Worm (Caenorhabditis elegans) whole organism, L3 larva: ENCODE results near the gene C25A8.5.
A peak's percentile ranks its signal among the peaks of the same experiment; 100 is the strongest.

Experiments
- R02D3.7 ChIP-seq: fragments of 150-350 bp; optimal IDR thresholded peaks from 2 replicates; lab custom pipeline; 2014; ENCODE audit warnings: missing biosample characterization, missing genetic modification characterization
- ZK546.5 ChIP-seq: sonication (generic microtip); optimal IDR thresholded peaks from 2 replicates; lab custom pipeline; 2017; ENCODE audit warnings: missing biosample characterization, missing genetic modification characterization
- aly-2 ChIP-seq: fragments of 150-350 bp; optimal IDR thresholded peaks from 2 replicates; lab custom pipeline; 2014; ENCODE audit warnings: missing biosample characterization, missing genetic modification characterization
- ama-1 ChIP-seq: fragments of 150-350 bp; optimal IDR thresholded peaks from 2 replicates; lab custom pipeline; 2018
- ceh-16 ChIP-seq: sonication (generic microtip); optimal IDR thresholded peaks from 2 replicates; lab custom pipeline; 2017; ENCODE audit warnings: missing biosample characterization, missing genetic modification characterization
- ceh-28 ChIP-seq: fragments of 150-350 bp; optimal IDR thresholded peaks from 2 replicates; lab custom pipeline; 2014; ENCODE audit warnings: missing biosample characterization, missing genetic modification reagents, missing genetic modification characterization
- ceh-82 ChIP-seq: fragments of 150-350 bp; optimal IDR thresholded peaks from 2 replicates; lab custom pipeline; 2014; ENCODE audit warnings: missing biosample characterization, missing genetic modification characterization
- ceh-9 ChIP-seq: sonication (generic microtip); optimal IDR thresholded peaks from 2 replicates; lab custom pipeline; 2018; ENCODE audit warnings: missing biosample characterization, missing genetic modification characterization
- daf-12 ChIP-seq: fragments of 150-350 bp; optimal IDR thresholded peaks from 2 replicates; lab custom pipeline; 2014; ENCODE audit warnings: missing biosample characterization, missing genetic modification reagents, missing genetic modification characterization
- egl-27 ChIP-seq: sonication (generic microtip); optimal IDR thresholded peaks from 4 replicates; lab custom pipeline; 2017; ENCODE audit warnings: missing biosample characterization, missing genetic modification reagents, missing genetic modification characterization
- egl-5 ChIP-seq: fragments of 150-350 bp; optimal IDR thresholded peaks from 2 replicates; lab custom pipeline; 2017; ENCODE audit warnings: missing biosample characterization, missing genetic modification reagents, missing genetic modification characterization, inconsistent platforms
- elt-1 ChIP-seq: fragments of 150-350 bp; optimal IDR thresholded peaks from 2 replicates; lab custom pipeline; 2014; ENCODE audit warnings: missing biosample characterization, missing genetic modification characterization
- elt-2 ChIP-seq: sonication (generic microtip); optimal IDR thresholded peaks from 2 replicates; lab custom pipeline; 2016; ENCODE audit warnings: missing genetic modification reagents, mild to moderate bottlenecking, missing genetic modification characterization, missing compliant biosample characterization
- elt-3 ChIP-seq, 3 experiments: fragments of 150-350 bp in 1 of 3; sonication (generic microtip) in 2 of 3; optimal IDR thresholded peaks; 2 replicates in 2 of 3; 4 replicates in 1 of 3; lab custom pipeline; 2014 to 2017; ENCODE audit warnings: missing biosample characterization in 3 of 3, missing genetic modification characterization in 3 of 3
- eor-1 ChIP-seq, 2 experiments: fragments of 150-350 bp; optimal IDR thresholded peaks; 2 replicates each; lab custom pipeline; 2014 to 2018; ENCODE audit warnings: missing biosample characterization in 2 of 2, missing genetic modification characterization in 2 of 2
- fkh-10 ChIP-seq: sonication (generic microtip); optimal IDR thresholded peaks from 2 replicates; lab custom pipeline; 2017; ENCODE audit warnings: missing biosample characterization, missing genetic modification reagents, missing genetic modification characterization
- fkh-2 ChIP-seq: fragments of 150-350 bp; optimal IDR thresholded peaks from 2 replicates; lab custom pipeline; 2014; ENCODE audit warnings: missing biosample characterization, missing genetic modification reagents, missing genetic modification characterization
- fos-1 ChIP-seq: fragments of 150-350 bp; optimal IDR thresholded peaks from 2 replicates; lab custom pipeline; 2014; ENCODE audit warnings: missing biosample characterization, missing genetic modification characterization
- hmg-11 ChIP-seq: sonication (generic microtip); optimal IDR thresholded peaks from 2 replicates; lab custom pipeline; 2016; ENCODE audit warnings: missing genetic modification characterization, missing compliant biosample characterization
- jun-1 ChIP-seq: fragments of 150-350 bp; optimal IDR thresholded peaks from 2 replicates; lab custom pipeline; 2014; ENCODE audit warnings: missing biosample characterization, missing genetic modification reagents, missing genetic modification characterization
- lin-15B ChIP-seq: fragments of 150-350 bp; optimal IDR thresholded peaks from 2 replicates; lab custom pipeline; 2014; ENCODE audit warnings: missing biosample characterization, missing genetic modification characterization
- lin-39 ChIP-seq: fragments of 150-350 bp; optimal IDR thresholded peaks from 2 replicates; lab custom pipeline; 2018; ENCODE audit warnings: missing biosample characterization, missing genetic modification reagents, missing genetic modification characterization
- lsy-12 ChIP-seq: sonication (generic microtip); optimal IDR thresholded peaks from 2 replicates; lab custom pipeline; 2016; ENCODE audit warnings: mild to moderate bottlenecking, missing genetic modification characterization, missing compliant biosample characterization
- mdl-1 ChIP-seq: fragments of 150-350 bp; optimal IDR thresholded peaks from 2 replicates; lab custom pipeline; 2014; ENCODE audit warnings: missing biosample characterization, missing genetic modification characterization
- mml-1 ChIP-seq: fragments of 150-350 bp; sonication (generic microtip); optimal IDR thresholded peaks from 3 replicates; lab custom pipeline; 2014; ENCODE audit warnings: missing biosample characterization, missing genetic modification characterization
- nfya-1 ChIP-seq: sonication (generic microtip); optimal IDR thresholded peaks from 2 replicates; lab custom pipeline; 2017; ENCODE audit warnings: missing genetic modification characterization, mild to moderate bottlenecking, missing compliant biosample characterization, antibody characterized with exemption, moderate library complexity; ENCODE audit not compliant: insufficient read depth
- nhr-11 ChIP-seq: fragments of 150-350 bp; optimal IDR thresholded peaks from 2 replicates; lab custom pipeline; 2014; ENCODE audit warnings: missing biosample characterization, missing genetic modification characterization
- nhr-12 ChIP-seq: fragments of 150-350 bp; optimal IDR thresholded peaks from 2 replicates; lab custom pipeline; 2014; ENCODE audit warnings: missing biosample characterization, missing genetic modification characterization
- nhr-23 ChIP-seq: fragments of 150-350 bp; optimal IDR thresholded peaks from 2 replicates; lab custom pipeline; 2014; ENCODE audit warnings: missing biosample characterization, missing genetic modification reagents, missing genetic modification characterization
- nhr-237 ChIP-seq: fragments of 150-350 bp; optimal IDR thresholded peaks from 2 replicates; lab custom pipeline; 2014; ENCODE audit warnings: missing biosample characterization, missing genetic modification characterization
- nhr-25 ChIP-seq: sonication (generic microtip); optimal IDR thresholded peaks from 2 replicates; lab custom pipeline; 2017; ENCODE audit warnings: missing biosample characterization, missing genetic modification characterization
- nhr-28 ChIP-seq: fragments of 150-350 bp; optimal IDR thresholded peaks from 2 replicates; lab custom pipeline; 2014; ENCODE audit warnings: missing biosample characterization, missing genetic modification characterization
- nhr-43 ChIP-seq: sonication (generic microtip); optimal IDR thresholded peaks from 2 replicates; lab custom pipeline; 2016; ENCODE audit warnings: mild to moderate bottlenecking, missing genetic modification characterization, missing compliant biosample characterization; ENCODE audit not compliant: poor library complexity, severe bottlenecking
- nhr-67 ChIP-seq: fragments of 150-350 bp; optimal IDR thresholded peaks from 2 replicates; lab custom pipeline; 2014; ENCODE audit warnings: missing biosample characterization, missing genetic modification characterization
- nhr-76 ChIP-seq: fragments of 150-350 bp; sonication (generic microtip); optimal IDR thresholded peaks from 5 replicates; lab custom pipeline; 2014; ENCODE audit warnings: missing biosample characterization, missing genetic modification characterization
- nhr-77 ChIP-seq: fragments of 150-350 bp; optimal IDR thresholded peaks from 2 replicates; lab custom pipeline; 2014; ENCODE audit warnings: missing biosample characterization, missing genetic modification characterization
- pha-4 ChIP-seq: fragments of 150-350 bp; optimal IDR thresholded peaks from 2 replicates; lab custom pipeline; 2014; ENCODE audit warnings: missing biosample characterization, missing genetic modification reagents, missing genetic modification characterization
- pqm-1 ChIP-seq: fragments of 150-350 bp; optimal IDR thresholded peaks from 2 replicates; lab custom pipeline; 2017; ENCODE audit warnings: missing biosample characterization, missing genetic modification characterization, inconsistent platforms
- sea-2 ChIP-seq: fragments of 150-350 bp; sonication (generic microtip); optimal IDR thresholded peaks from 4 replicates; lab custom pipeline; 2014; ENCODE audit warnings: missing biosample characterization, missing genetic modification reagents, missing genetic modification characterization
- skn-1 ChIP-seq: fragments of 150-350 bp; optimal IDR thresholded peaks from 2 replicates; lab custom pipeline; 2014; ENCODE audit warnings: missing biosample characterization, missing genetic modification characterization
- snpc-4 ChIP-seq: fragments of 150-350 bp; optimal IDR thresholded peaks from 2 replicates; lab custom pipeline; 2014; ENCODE audit warnings: missing biosample characterization, missing genetic modification characterization
- tbx-2 ChIP-seq: sonication (generic microtip); optimal IDR thresholded peaks from 2 replicates; lab custom pipeline; 2016; ENCODE audit warnings: mild to moderate bottlenecking, missing genetic modification characterization, missing compliant biosample characterization
- unc-39 ChIP-seq: sonication (generic microtip); optimal IDR thresholded peaks from 4 replicates; lab custom pipeline; 2017; ENCODE audit warnings: missing biosample characterization, missing genetic modification characterization
- unc-62 ChIP-seq: fragments of 150-350 bp; sonication (generic microtip); optimal IDR thresholded peaks from 4 replicates; lab custom pipeline; 2014; ENCODE audit warnings: missing biosample characterization, missing genetic modification reagents, missing genetic modification characterization
- zag-1 ChIP-seq: fragments of 150-350 bp; optimal IDR thresholded peaks from 2 replicates; lab custom pipeline; 2014; ENCODE audit warnings: missing biosample characterization, missing genetic modification characterization
- ztf-11 ChIP-seq: fragments of 150-350 bp; optimal IDR thresholded peaks from 2 replicates; lab custom pipeline; 2014; ENCODE audit warnings: missing biosample characterization, missing genetic modification characterization
- ztf-4 ChIP-seq: fragments of 150-350 bp; optimal IDR thresholded peaks from 2 replicates; lab custom pipeline; 2014; ENCODE audit warnings: missing biosample characterization, missing genetic modification characterization

C25A8.5 gene

ce11 chrIV:7049672-7050206 is 50.4 kb downstream of the C25A8.5 start, which contains the start of gene nhr-105:
Gene nhr-105, plus strand, starts transcription at chrIV:7050156.
- TF ChIP-seq nhr-23 (peak; percentile 74), elt-2 (tag; lab: Kevin White, UChicago) (peak; percentile 86), nfya-1 (tag; lab: Kevin White, UChicago) (peak; percentile 39), fkh-2 (tag; lab: Kevin White, UChicago) (no peak), nhr-76 (tag; lab: Kevin White, UChicago) (no peak), pqm-1 (tag; lab: Kevin White, UChicago) (peak; percentile 86), skn-1 (tag; lab: Kevin White, UChicago) (no peak), fkh-10 (GFP tag; lab: Kevin White, UChicago) (peak; percentile 11), elt-3 (tag; optimal IDR thresholded peaks at IDR 0.05; lab: Kevin White, UChicago) (peak in 1 of 3 experiments; percentile 2), unc-39 (tag; lab: Kevin White, UChicago) (no peak), ceh-9 (tag; lab: Kevin White, UChicago) (no peak), lin-15B (tag; lab: Kevin White, UChicago) (no peak), snpc-4 (peak; percentile 45), ceh-28 (tag; lab: Kevin White, UChicago) (peak; percentile 70), zag-1 (tag; lab: Kevin White, UChicago) (no peak), jun-1 (tag; lab: Kevin White, UChicago) (peak; percentile 59), pha-4 (tag; lab: Kevin White, UChicago) (peak; percentile 40), nhr-43 (tag; lab: Kevin White, UChicago) (peak; percentile 55), lin-39 (tag; lab: Kevin White, UChicago) (no peak), ZK546.5 (no peak), mml-1 (tag; lab: Kevin White, UChicago) (no peak), egl-27 (peak; percentile 65), nhr-67 (tag; lab: Kevin White, UChicago) (no peak), mdl-1 (tag; lab: Kevin White, UChicago) (no peak), nhr-25 (tag; lab: Kevin White, UChicago) (peak; percentile 67), ceh-16 (tag; lab: Kevin White, UChicago) (no peak), egl-5 (tag; lab: Kevin White, UChicago) (no peak), sea-2 (no peak), ama-1 (lab: Kevin White, UChicago) (peak; percentile 71), daf-12 (no peak), nhr-12 (tag; lab: Kevin White, UChicago) (no peak), ztf-11 (tag; lab: Kevin White, UChicago) (no peak), R02D3.7 (tag; lab: Kevin White, UChicago) (no peak), elt-1 (tag; lab: Kevin White, UChicago) (no peak), ztf-4 (tag; lab: Kevin White, UChicago) (no peak), unc-62 (GFP tag; lab: Kevin White, UChicago) (peak; percentile 46), ceh-82 (no peak), nhr-237 (no peak), nhr-28 (no peak), nhr-77 (tag; lab: Kevin White, UChicago) (no peak), nhr-11 (tag; lab: Kevin White, UChicago) (no peak), tbx-2 (tag; lab: Kevin White, UChicago) (no peak), fos-1 (tag; lab: Kevin White, UChicago) (no peak), hmg-11 (tag; lab: Kevin White, UChicago) (no peak), eor-1 (tag; optimal IDR thresholded peaks at IDR 0.05; lab: Kevin White, UChicago) (no peak), lsy-12 (tag; lab: Kevin White, UChicago) (peak; percentile 44), aly-2 (tag; lab: Kevin White, UChicago) (no peak)
